Worm (Caenorhabditis elegans) whole organism, L3 larva: Measurements from ENCODE around the gene elc-1.

Experiments used
- R02D3.7 ChIP-seq: fragments of 150-350 bp; optimal IDR thresholded peaks from 2 replicates; lab custom pipeline; 2014; ENCODE audit warnings: missing biosample characterization, missing genetic modification characterization
- ZK546.5 ChIP-seq: sonication (generic microtip); optimal IDR thresholded peaks from 2 replicates; lab custom pipeline; 2017; ENCODE audit warnings: missing biosample characterization, missing genetic modification characterization
- ceh-16 ChIP-seq: sonication (generic microtip); optimal IDR thresholded peaks from 2 replicates; lab custom pipeline; 2017; ENCODE audit warnings: missing biosample characterization, missing genetic modification characterization
- ceh-28 ChIP-seq: fragments of 150-350 bp; optimal IDR thresholded peaks from 2 replicates; lab custom pipeline; 2014; ENCODE audit warnings: missing biosample characterization, missing genetic modification reagents, missing genetic modification characterization
- ceh-82 ChIP-seq: fragments of 150-350 bp; optimal IDR thresholded peaks from 2 replicates; lab custom pipeline; 2014; ENCODE audit warnings: missing biosample characterization, missing genetic modification characterization
- ceh-9 ChIP-seq: sonication (generic microtip); optimal IDR thresholded peaks from 2 replicates; lab custom pipeline; 2018; ENCODE audit warnings: missing biosample characterization, missing genetic modification characterization
- daf-12 ChIP-seq: fragments of 150-350 bp; optimal IDR thresholded peaks from 2 replicates; lab custom pipeline; 2014; ENCODE audit warnings: missing biosample characterization, missing genetic modification reagents, missing genetic modification characterization
- egl-27 ChIP-seq: sonication (generic microtip); optimal IDR thresholded peaks from 4 replicates; lab custom pipeline; 2017; ENCODE audit warnings: missing biosample characterization, missing genetic modification reagents, missing genetic modification characterization
- egl-5 ChIP-seq: fragments of 150-350 bp; optimal IDR thresholded peaks from 2 replicates; lab custom pipeline; 2017; ENCODE audit warnings: missing biosample characterization, missing genetic modification reagents, missing genetic modification characterization, inconsistent platforms
- elt-3 ChIP-seq, 3 experiments: fragments of 150-350 bp in 1 of 3; sonication (generic microtip) in 2 of 3; optimal IDR thresholded peaks; 2 replicates in 2 of 3; 4 replicates in 1 of 3; lab custom pipeline; 2014 to 2017; ENCODE audit warnings: missing biosample characterization in 3 of 3, missing genetic modification characterization in 3 of 3
- eor-1 ChIP-seq, 2 experiments: fragments of 150-350 bp; optimal IDR thresholded peaks; 2 replicates each; lab custom pipeline; 2014 to 2018; ENCODE audit warnings: missing biosample characterization in 2 of 2, missing genetic modification characterization in 2 of 2
- fkh-2 ChIP-seq: fragments of 150-350 bp; optimal IDR thresholded peaks from 2 replicates; lab custom pipeline; 2014; ENCODE audit warnings: missing biosample characterization, missing genetic modification reagents, missing genetic modification characterization
- fos-1 ChIP-seq: fragments of 150-350 bp; optimal IDR thresholded peaks from 2 replicates; lab custom pipeline; 2014; ENCODE audit warnings: missing biosample characterization, missing genetic modification characterization
- hmg-11 ChIP-seq: sonication (generic microtip); optimal IDR thresholded peaks from 2 replicates; lab custom pipeline; 2016; ENCODE audit warnings: missing genetic modification characterization, missing compliant biosample characterization
- lin-15B ChIP-seq: fragments of 150-350 bp; optimal IDR thresholded peaks from 2 replicates; lab custom pipeline; 2014; ENCODE audit warnings: missing biosample characterization, missing genetic modification characterization
- lin-39 ChIP-seq: fragments of 150-350 bp; optimal IDR thresholded peaks from 2 replicates; lab custom pipeline; 2018; ENCODE audit warnings: missing biosample characterization, missing genetic modification reagents, missing genetic modification characterization
- lsy-12 ChIP-seq: sonication (generic microtip); optimal IDR thresholded peaks from 2 replicates; lab custom pipeline; 2016; ENCODE audit warnings: mild to moderate bottlenecking, missing genetic modification characterization, missing compliant biosample characterization
- mdl-1 ChIP-seq: fragments of 150-350 bp; optimal IDR thresholded peaks from 2 replicates; lab custom pipeline; 2014; ENCODE audit warnings: missing biosample characterization, missing genetic modification characterization
- mml-1 ChIP-seq: fragments of 150-350 bp; sonication (generic microtip); optimal IDR thresholded peaks from 3 replicates; lab custom pipeline; 2014; ENCODE audit warnings: missing biosample characterization, missing genetic modification characterization
- nfya-1 ChIP-seq: sonication (generic microtip); optimal IDR thresholded peaks from 2 replicates; lab custom pipeline; 2017; ENCODE audit warnings: missing genetic modification characterization, mild to moderate bottlenecking, missing compliant biosample characterization, antibody characterized with exemption, moderate library complexity; ENCODE audit not compliant: insufficient read depth
- nhr-11 ChIP-seq: fragments of 150-350 bp; optimal IDR thresholded peaks from 2 replicates; lab custom pipeline; 2014; ENCODE audit warnings: missing biosample characterization, missing genetic modification characterization
- nhr-12 ChIP-seq: fragments of 150-350 bp; optimal IDR thresholded peaks from 2 replicates; lab custom pipeline; 2014; ENCODE audit warnings: missing biosample characterization, missing genetic modification characterization
- nhr-23 ChIP-seq: fragments of 150-350 bp; optimal IDR thresholded peaks from 2 replicates; lab custom pipeline; 2014; ENCODE audit warnings: missing biosample characterization, missing genetic modification reagents, missing genetic modification characterization
- nhr-237 ChIP-seq: fragments of 150-350 bp; optimal IDR thresholded peaks from 2 replicates; lab custom pipeline; 2014; ENCODE audit warnings: missing biosample characterization, missing genetic modification characterization
- nhr-28 ChIP-seq: fragments of 150-350 bp; optimal IDR thresholded peaks from 2 replicates; lab custom pipeline; 2014; ENCODE audit warnings: missing biosample characterization, missing genetic modification characterization
- nhr-43 ChIP-seq: sonication (generic microtip); optimal IDR thresholded peaks from 2 replicates; lab custom pipeline; 2016; ENCODE audit warnings: mild to moderate bottlenecking, missing genetic modification characterization, missing compliant biosample characterization; ENCODE audit not compliant: poor library complexity, severe bottlenecking
- nhr-67 ChIP-seq: fragments of 150-350 bp; optimal IDR thresholded peaks from 2 replicates; lab custom pipeline; 2014; ENCODE audit warnings: missing biosample characterization, missing genetic modification characterization
- nhr-76 ChIP-seq: fragments of 150-350 bp; sonication (generic microtip); optimal IDR thresholded peaks from 5 replicates; lab custom pipeline; 2014; ENCODE audit warnings: missing biosample characterization, missing genetic modification characterization
- nhr-77 ChIP-seq: fragments of 150-350 bp; optimal IDR thresholded peaks from 2 replicates; lab custom pipeline; 2014; ENCODE audit warnings: missing biosample characterization, missing genetic modification characterization
- pha-4 ChIP-seq: fragments of 150-350 bp; optimal IDR thresholded peaks from 2 replicates; lab custom pipeline; 2014; ENCODE audit warnings: missing biosample characterization, missing genetic modification reagents, missing genetic modification characterization
- pqm-1 ChIP-seq: fragments of 150-350 bp; optimal IDR thresholded peaks from 2 replicates; lab custom pipeline; 2017; ENCODE audit warnings: missing biosample characterization, missing genetic modification characterization, inconsistent platforms
- sea-2 ChIP-seq: fragments of 150-350 bp; sonication (generic microtip); optimal IDR thresholded peaks from 4 replicates; lab custom pipeline; 2014; ENCODE audit warnings: missing biosample characterization, missing genetic modification reagents, missing genetic modification characterization
- skn-1 ChIP-seq: fragments of 150-350 bp; optimal IDR thresholded peaks from 2 replicates; lab custom pipeline; 2014; ENCODE audit warnings: missing biosample characterization, missing genetic modification characterization
- tbx-2 ChIP-seq: sonication (generic microtip); optimal IDR thresholded peaks from 2 replicates; lab custom pipeline; 2016; ENCODE audit warnings: mild to moderate bottlenecking, missing genetic modification characterization, missing compliant biosample characterization
- unc-39 ChIP-seq: sonication (generic microtip); optimal IDR thresholded peaks from 4 replicates; lab custom pipeline; 2017; ENCODE audit warnings: missing biosample characterization, missing genetic modification characterization
- zag-1 ChIP-seq: fragments of 150-350 bp; optimal IDR thresholded peaks from 2 replicates; lab custom pipeline; 2014; ENCODE audit warnings: missing biosample characterization, missing genetic modification characterization
- ztf-11 ChIP-seq: fragments of 150-350 bp; optimal IDR thresholded peaks from 2 replicates; lab custom pipeline; 2014; ENCODE audit warnings: missing biosample characterization, missing genetic modification characterization

Gene elc-1

ce11 chrIII:1417090-1417489 lies at the start of gene elc-1:
Gene elc-1, minus strand, starts transcription at chrIII:1417190.
- TF ChIP-seq nhr-11 (tag; lab: Kevin White, UChicago) (no peak), egl-5 (tag; lab: Kevin White, UChicago) (no peak), skn-1 (no peak), ceh-16 (tag; lab: Kevin White, UChicago) (no peak), nhr-23 (tag; lab: Kevin White, UChicago) (no peak), zag-1 (no peak), nhr-28 (tag; lab: Kevin White, UChicago) (no peak)

DNA sequence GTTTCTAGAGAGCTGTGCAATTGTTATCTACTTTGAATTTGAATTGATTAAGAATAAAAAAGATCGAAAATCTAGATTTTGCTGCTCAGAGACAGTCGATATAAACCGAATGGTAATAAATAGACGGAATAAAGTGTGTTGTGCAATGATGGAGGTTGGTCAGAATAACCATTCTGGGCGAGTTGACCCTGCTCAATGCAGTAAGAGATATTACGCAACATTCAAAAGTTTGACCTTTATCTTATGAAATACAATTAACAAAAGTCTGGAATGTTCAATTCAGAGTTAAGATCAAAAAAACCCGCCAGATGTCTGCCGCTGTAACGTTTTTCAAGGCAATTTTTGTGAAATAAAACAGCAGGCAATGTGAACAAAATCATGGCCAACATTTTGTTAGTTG lies 39.9 kb upstream of the elc-1 start:
- TF ChIP-seq lin-39 (no peak), hmg-11 (tag; lab: Kevin White, UChicago) (no peak), ceh-82 (tag; lab: Kevin White, UChicago) (no peak), ceh-9 (tag; lab: Kevin White, UChicago) (no peak), nhr-43 (tag; lab: Kevin White, UChicago) (no peak), ZK546.5 (tag; lab: Kevin White, UChicago) (no peak), nhr-237 (tag; lab: Kevin White, UChicago) (no peak), egl-27 (tag; lab: Kevin White, UChicago) (no peak), unc-39 (tag; lab: Kevin White, UChicago) (no peak), eor-1 (tag; optimal IDR thresholded peaks at IDR 0.05; lab: Kevin White, UChicago) (no peak)

- TF ChIP-seq ceh-16 (tag; lab: Kevin White, UChicago) (no peak), R02D3.7 (no peak), pha-4 (no peak), lin-15B (tag; lab: Kevin White, UChicago) (no peak), egl-5 (tag; lab: Kevin White, UChicago) (no peak), mdl-1 (tag; lab: Kevin White, UChicago) (no peak), nhr-67 (no peak), egl-27 (tag; lab: Kevin White, UChicago) (no peak), fkh-2 (tag; lab: Kevin White, UChicago) (no peak), sea-2 (no peak), lsy-12 (no peak), nhr-237 (tag; lab: Kevin White, UChicago) (no peak), nfya-1 (no peak), ceh-82 (tag; lab: Kevin White, UChicago) (no peak), tbx-2 (tag; lab: Kevin White, UChicago) (no peak), skn-1 (no peak), nhr-28 (tag; lab: Kevin White, UChicago) (no peak), elt-3 (tag; optimal IDR thresholded peaks at IDR 0.05; lab: Kevin White, UChicago) (no peak), pqm-1 (tag; lab: Kevin White, UChicago) (no peak), nhr-76 (no peak)
These were observed 38.7 kb upstream of the elc-1 start, which contains the start of gene Y82E9BR.17 for ce11 chrIII:1455674-1456073. Gene Y82E9BR.17, minus strand, starts transcription at chrIII:1455774.

ce11 chrIII:1446747-1447146 lies 29.8 kb upstream of the elc-1 start:
- TF ChIP-seq nhr-77, result no peak
- no peak for TF ChIP-seq nhr-28 (tag; lab: Kevin White, UChicago)
- no peak for TF ChIP-seq daf-12
- TF ChIP-seq ceh-9 (tag; lab: Kevin White, UChicago), result no peak

DNA sequence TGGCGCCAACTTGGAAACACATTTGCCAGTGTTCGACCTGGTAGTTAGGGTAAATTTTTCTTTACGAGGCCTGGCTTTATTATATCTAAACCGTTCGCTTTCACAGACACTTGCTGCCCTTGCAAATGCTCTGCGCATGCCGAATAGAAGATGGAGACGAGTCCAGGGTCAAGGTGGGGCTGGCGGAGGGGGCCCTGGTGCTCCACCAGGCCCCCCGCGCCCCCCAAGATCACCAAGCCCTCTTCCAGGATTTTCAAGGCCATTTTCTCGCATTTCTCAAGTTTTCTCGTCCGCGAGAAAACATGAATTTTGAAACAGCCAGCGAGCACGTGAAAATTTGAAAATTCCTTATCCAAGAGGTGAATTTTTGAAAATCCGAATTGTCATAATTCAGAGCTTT lies 22.6 kb upstream of the elc-1 start:
- TF ChIP-seq ceh-82 (tag; lab: Kevin White, UChicago) (no peak), nhr-12 (no peak), fos-1 (tag; lab: Kevin White, UChicago) (no peak), ceh-28 (tag; lab: Kevin White, UChicago) (no peak), mml-1 (tag; lab: Kevin White, UChicago) (no peak), lsy-12 (no peak), eor-1 (tag; optimal IDR thresholded peaks at IDR 0.05; lab: Kevin White, UChicago) (no peak), pqm-1 (tag; lab: Kevin White, UChicago) (no peak), ztf-11 (tag; lab: Kevin White, UChicago) (no peak)
